Fruit fly (Drosophila melanogaster): Measurements from ENCODE around the gene Fad2.

The Fad2 gene

DNA sequence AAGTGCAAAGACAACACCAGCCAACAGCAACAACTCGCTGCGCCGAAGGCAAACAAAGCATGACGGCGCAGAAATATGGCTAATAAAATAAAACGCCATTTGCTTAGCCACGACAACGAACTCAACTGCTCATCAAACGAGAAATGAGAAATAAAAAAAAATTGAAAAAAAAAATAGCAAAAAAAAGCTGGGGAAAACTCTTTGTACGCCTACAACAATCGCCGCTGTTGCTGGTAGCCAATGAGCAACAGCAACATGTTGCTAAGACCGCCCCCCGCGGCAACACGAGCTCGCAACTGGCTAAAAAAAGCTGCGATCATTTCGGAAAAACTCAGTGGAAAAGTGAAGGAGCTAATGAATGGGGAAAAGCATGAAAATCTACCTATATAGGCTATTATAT, 33.5 kb upstream of the Fad2 start:
- TF ChIP-seq hb (GFP tag; IDR thresholded peaks at IDR 0.05; ENCODE audit: partially characterized antibody) (no peak), CG15073 (GFP tag; optimal IDR thresholded peaks at IDR 0.05) (no peak), tio (GFP tag; optimal IDR thresholded peaks at IDR 0.05) (no peak), repo (GFP tag; optimal IDR thresholded peaks at IDR 0.05) (no peak), MTF-1 (GFP tag; optimal IDR thresholded peaks at IDR 0.05; ENCODE audit: borderline replicate concordance) (no peak), CG30020 (tag; optimal IDR thresholded peaks at IDR 0.05) (no peak), gcm (GFP tag; optimal IDR thresholded peaks at IDR 0.05) (no peak), inv (GFP tag; IDR thresholded peaks at IDR 0.05; ENCODE audit: partially characterized antibody) (no peak), crp (GFP tag; optimal IDR thresholded peaks at IDR 0.05) (no peak), sqz (GFP tag; optimal IDR thresholded peaks at IDR 0.05) (peak; percentile 22), pfk (GFP tag; optimal IDR thresholded peaks at IDR 0.05) (no peak), Nf-YB (GFP tag; optimal IDR thresholded peaks at IDR 0.05) (peak; percentile 65), CG8924 (tag; optimal IDR thresholded peaks at IDR 0.05) (no peak), CG33557 (GFP tag; optimal IDR thresholded peaks at IDR 0.05) (no peak), Optix (GFP tag; IDR thresholded peaks at IDR 0.05) (no peak), Hr3 (GFP tag; optimal IDR thresholded peaks at IDR 0.05) (no peak), CG15479 (GFP tag; optimal IDR thresholded peaks at IDR 0.05) (no peak), insv (GFP tag; optimal IDR thresholded peaks at IDR 0.05) (no peak), CG32532 (GFP tag; IDR thresholded peaks at IDR 0.05) (no peak), CG12236 (GFP tag; optimal IDR thresholded peaks at IDR 0.05) (no peak), fru (optimal IDR thresholded peaks at IDR 0.05) (no peak), CG11398 (GFP tag; optimal IDR thresholded peaks at IDR 0.05) (no peak), Dp (GFP tag; optimal IDR thresholded peaks at IDR 0.05) (no peak), zf30C (GFP tag; optimal IDR thresholded peaks at IDR 0.05) (no peak), Nf-YC (tag; optimal IDR thresholded peaks at IDR 0.05) (peak; percentile 38), klu (GFP tag; IDR thresholded peaks at IDR 0.05) (0 out of 2 replicates have a peak, but pooled peaks have one; percentile 5), BEAF-32 (GFP tag; optimal IDR thresholded peaks at IDR 0.05) (no peak), crc (GFP tag; optimal IDR thresholded peaks at IDR 0.05) (no peak), ro (GFP tag; IDR thresholded peaks at IDR 0.05) (no peak), CG6175 (GFP tag; IDR thresholded peaks at IDR 0.05) (no peak), CG11504 (tag; optimal IDR thresholded peaks at IDR 0.05) (peak; percentile 91), E2f2 (GFP tag; IDR thresholded peaks at IDR 0.05) (no peak), row (GFP tag; IDR thresholded peaks at IDR 0.05) (no peak), CG3281 (GFP tag; optimal IDR thresholded peaks at IDR 0.05) (no peak), CG14965 (GFP tag; optimal IDR thresholded peaks at IDR 0.05; ENCODE audit: borderline replicate concordance) (no peak)

DNA sequence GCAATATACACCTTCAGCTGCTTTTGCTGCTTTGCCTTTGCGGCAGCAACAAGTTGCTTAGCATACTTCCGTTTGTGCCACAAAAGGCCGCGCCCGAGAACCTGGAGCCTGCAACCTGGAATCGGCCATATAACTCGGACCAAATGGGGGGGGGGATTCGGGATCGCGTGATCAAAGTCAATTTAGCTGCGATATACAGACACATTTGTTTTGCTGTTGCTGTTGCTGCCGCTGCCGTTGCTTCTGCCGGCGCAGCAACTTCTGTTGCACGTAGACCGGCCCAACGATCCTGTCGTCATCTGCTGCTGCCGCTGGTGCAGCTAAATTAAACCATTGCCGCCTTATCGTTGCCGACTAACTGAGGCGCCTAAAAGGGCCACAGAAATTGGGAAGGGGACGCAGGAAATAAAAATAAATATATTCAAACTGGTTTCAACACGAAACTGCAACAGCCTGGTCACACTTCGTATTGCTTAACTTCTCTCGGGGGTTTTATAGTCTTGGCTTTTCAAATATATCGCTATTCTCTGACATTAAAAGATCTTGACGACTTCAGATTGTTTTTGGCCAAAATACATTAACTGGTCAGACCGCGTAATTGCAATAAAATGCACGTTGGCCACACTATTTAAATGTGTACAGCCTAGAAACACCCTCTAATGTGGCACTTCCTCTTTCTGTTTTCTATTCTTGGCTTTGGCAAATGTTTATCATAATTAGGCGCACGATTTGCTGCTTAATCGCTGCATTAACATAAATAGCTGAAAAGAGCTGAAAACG, 31.9 kb upstream of the Fad2 start:
- no peak for TF ChIP-seq Meics (GFP tag; optimal IDR thresholded peaks at IDR 0.05)
- peak; percentile 16 for TF ChIP-seq CG11504 (tag; optimal IDR thresholded peaks at IDR 0.05)
- 0 out of 3 replicates have a peak, but pooled peaks have one; percentile 10 for TF ChIP-seq zfh1 (GFP tag; IDR thresholded peaks at IDR 0.05)
- TF ChIP-seq H15 (GFP tag; IDR thresholded peaks at IDR 0.05), result no peak
- TF ChIP-seq CG43689 (GFP tag; IDR thresholded peaks at IDR 0.05), result no peak
- 0 out of 4 replicates have a peak, but pooled peaks have one; percentile 30 for TF ChIP-seq Dll (GFP tag; IDR thresholded peaks at IDR 0.05; ENCODE audit: partially characterized antibody)
- TF ChIP-seq Doc3 (GFP tag; IDR thresholded peaks at IDR 0.05; ENCODE audit: partially characterized antibody), result 0 out of 3 replicates have a peak, but pooled peaks have one; percentile 13
- TF ChIP-seq Ets65A (GFP tag), result peak; percentile 63
- TF ChIP-seq Oaz (GFP tag; IDR thresholded peaks at IDR 0.05), result no peak
- TF ChIP-seq ind (GFP tag; optimal IDR thresholded peaks at IDR 0.05), result no peak
- TF ChIP-seq CG14965 (GFP tag; optimal IDR thresholded peaks at IDR 0.05; ENCODE audit: borderline replicate concordance), result no peak
- TF ChIP-seq sens (GFP tag), result peak; percentile 67
- no peak for TF ChIP-seq gro (GFP tag; optimal IDR thresholded peaks at IDR 0.05)
- no peak for TF ChIP-seq pros (GFP tag; optimal IDR thresholded peaks at IDR 0.05)
- TF ChIP-seq sr (GFP tag; IDR thresholded peaks at IDR 0.05), result no peak
- TF ChIP-seq HLH54F (GFP tag; optimal IDR thresholded peaks at IDR 0.05), result no peak
- no peak for TF ChIP-seq CG10321 (GFP tag; IDR thresholded peaks at IDR 0.05)
- no peak for TF ChIP-seq al (GFP tag; IDR thresholded peaks at IDR 0.05)
